Worm (Caenorhabditis elegans) whole organism, late embryonic: ENCODE data around the gene ccar-1.

Experiments used
- F13H6.1 ChIP-seq: sonication (generic microtip); optimal IDR thresholded peaks from 2 replicates; lab custom pipeline; 2016; ENCODE audit warnings: missing genetic modification characterization, missing compliant biosample characterization
- ama-1 ChIP-seq: fragments of 150-350 bp; optimal IDR thresholded peaks from 2 replicates; lab custom pipeline; 2014
- ceh-2 ChIP-seq: sonication (generic microtip); optimal IDR thresholded peaks from 2 replicates; lab custom pipeline; 2016; ENCODE audit warnings: missing genotype, missing genetic modification characterization, missing compliant biosample characterization
- ceh-22 ChIP-seq: sonication (generic microtip); optimal IDR thresholded peaks from 2 replicates; lab custom pipeline; 2017; ENCODE audit warnings: missing biosample characterization, missing genetic modification characterization
- ceh-6 ChIP-seq: fragments of 200-800 bp; sonication (Bioruptor generic); optimal IDR thresholded peaks from 2 replicates; lab custom pipeline; 2018; ENCODE audit warnings: mild to moderate bottlenecking, missing genetic modification characterization, missing compliant biosample characterization
- dmd-4 ChIP-seq: sonication (generic microtip); optimal IDR thresholded peaks from 2 replicates; lab custom pipeline; 2016; ENCODE audit warnings: borderline replicate concordance, missing genetic modification characterization, missing compliant biosample characterization
- fkh-10 ChIP-seq: fragments of 150-350 bp; optimal IDR thresholded peaks from 2 replicates; lab custom pipeline; 2014; ENCODE audit warnings: missing biosample characterization, missing genetic modification reagents, missing genetic modification characterization
- lin-11 ChIP-seq: fragments of 200-800 bp; sonication (Bioruptor generic); optimal IDR thresholded peaks from 2 replicates; lab custom pipeline; 2018; ENCODE audit warnings: mild to moderate bottlenecking, missing genetic modification characterization, missing compliant biosample characterization
- odd-2 ChIP-seq: sonication (generic microtip); optimal IDR thresholded peaks from 2 replicates; lab custom pipeline; 2017; ENCODE audit warnings: antibody characterized with exemption, mild to moderate bottlenecking, missing genetic modification characterization, missing compliant biosample characterization
- pax-1 ChIP-seq: fragments of 150-350 bp; optimal IDR thresholded peaks from 2 replicates; lab custom pipeline; 2014; ENCODE audit warnings: missing biosample characterization, missing genetic modification characterization
- pqm-1 ChIP-seq: sonication (generic microtip); optimal IDR thresholded peaks from 2 replicates; lab custom pipeline; 2016; ENCODE audit warnings: missing genetic modification characterization, missing compliant biosample characterization
- sox-4 ChIP-seq: sonication (generic microtip); optimal IDR thresholded peaks from 2 replicates; lab custom pipeline; 2017; ENCODE audit warnings: mild to moderate bottlenecking, missing genetic modification characterization, inconsistent platforms, missing compliant biosample characterization
- tbx-2 ChIP-seq: sonication (generic microtip); optimal IDR thresholded peaks from 2 replicates; lab custom pipeline; 2016; ENCODE audit warnings: missing genetic modification characterization, missing compliant biosample characterization
- ztf-16 ChIP-seq: sonication (generic microtip); optimal IDR thresholded peaks from 2 replicates; lab custom pipeline; 2017; ENCODE audit warnings: missing genetic modification characterization, missing compliant biosample characterization

ce11 chrIV:14083505-14083904, 12.2 kb downstream of the ccar-1 start, which contains the start of gene F52B11.2:
- TF ChIP-seq ama-1 (lab: Kevin White, UChicago), result no peak
- TF ChIP-seq sox-4 (tag; lab: Kevin White, UChicago), result no peak
- TF ChIP-seq tbx-2 (tag; lab: Kevin White, UChicago), result no peak
- no peak for TF ChIP-seq lin-11 (tag; lab: Kevin White, UChicago)
- TF ChIP-seq pqm-1, result no peak
- TF ChIP-seq ztf-16 (tag; lab: Kevin White, UChicago), result no peak
- no peak for TF ChIP-seq odd-2 (tag; lab: Kevin White, UChicago)
- TF ChIP-seq ceh-2 (tag; lab: Kevin White, UChicago), result no peak
- no peak for TF ChIP-seq pax-1 (tag; lab: Kevin White, UChicago)
- TF ChIP-seq F13H6.1, result no peak
- no peak for TF ChIP-seq dmd-4 (tag; lab: Kevin White, UChicago)
- no peak for TF ChIP-seq ceh-6 (GFP tag; lab: Kevin White, UChicago)
- TF ChIP-seq ceh-22 (tag; lab: Kevin White, UChicago), result no peak
- no peak for TF ChIP-seq fkh-10 (GFP tag; lab: Kevin White, UChicago)
